Fruit fly (Drosophila melanogaster) whole organism, prepupa: ENCODE results near the gene CG8236.

Source experiments
- Blimp-1 ChIP-seq: fragments of 200-800 bp; sonication (Bioruptor generic); optimal IDR thresholded peaks from 3 replicates; lab custom pipeline; 2017; ENCODE audit warnings: missing biosample characterization, missing genetic modification characterization, mild to moderate bottlenecking, moderate library complexity, missing genetic modification reagents
- CG10631 ChIP-seq: fragments of 200-800 bp; sonication (Bioruptor generic); optimal IDR thresholded peaks from 2 replicates; lab custom pipeline; 2016; ENCODE audit warnings: missing biosample characterization, missing genetic modification characterization
- CG10669 ChIP-seq: fragments of 200-800 bp; sonication (Bioruptor generic); optimal IDR thresholded peaks from 3 replicates; lab custom pipeline; 2018; ENCODE audit warnings: missing biosample characterization, mild to moderate bottlenecking, missing genetic modification characterization, moderate library complexity
- CG11294 ChIP-seq: fragments of 200-800 bp; sonication (Bioruptor generic); IDR thresholded peaks from 2 replicates; pipeline ENCODE4 v1.3.6; 2022; ENCODE audit warnings: missing biosample characterization, missing genetic modification characterization
- CG11762 ChIP-seq: fragments of 200-800 bp; sonication (Bioruptor generic); optimal IDR thresholded peaks from 3 replicates; lab custom pipeline; 2016; ENCODE audit warnings: missing biosample characterization, missing genetic modification characterization; ENCODE audit not compliant: insufficient read depth
- CG11902 ChIP-seq: fragments of 200-800 bp; sonication (Bioruptor generic); optimal IDR thresholded peaks from 3 replicates; lab custom pipeline; 2016; ENCODE audit warnings: missing biosample characterization, missing genetic modification characterization
- CG1621 ChIP-seq: fragments of 200-800 bp; sonication (Bioruptor generic); optimal IDR thresholded peaks from 3 replicates; lab custom pipeline; 2018; ENCODE audit warnings: missing biosample characterization, mild to moderate bottlenecking, missing genetic modification characterization
- CG16779 ChIP-seq: fragments of 200-800 bp; sonication (Bioruptor generic); optimal IDR thresholded peaks from 3 replicates; lab custom pipeline; 2017; ENCODE audit warnings: missing biosample characterization, mild to moderate bottlenecking, missing genetic modification characterization
- CG3032 ChIP-seq: fragments of 200-800 bp; optimal IDR thresholded peaks from 2 replicates; lab custom pipeline; 2019; ENCODE audit warnings: missing biosample characterization, mild to moderate bottlenecking, missing genetic modification characterization, moderate library complexity
- CG34406 ChIP-seq: fragments of 200-800 bp; sonication (Bioruptor generic); optimal IDR thresholded peaks from 3 replicates; lab custom pipeline; 2016; ENCODE audit warnings: missing biosample characterization, missing genetic modification characterization
- CG3919 ChIP-seq: fragments of 200-800 bp; sonication (Bioruptor generic); optimal IDR thresholded peaks from 3 replicates; lab custom pipeline; 2016; ENCODE audit warnings: missing biosample characterization, missing genetic modification characterization
- CG4318 ChIP-seq: fragments of 200-800 bp; sonication (Bioruptor generic); optimal IDR thresholded peaks from 3 replicates; lab custom pipeline; 2017; ENCODE audit warnings: missing biosample characterization, mild to moderate bottlenecking, missing genetic modification characterization
- CG6163 ChIP-seq: fragments of 200-800 bp; sonication (Bioruptor generic); IDR thresholded peaks from 3 replicates; pipeline ENCODE4 v1.3.6; 2022; ENCODE audit warnings: missing biosample characterization, missing genetic modification characterization
- CG6792 ChIP-seq: fragments of 200-800 bp; sonication (Bioruptor generic); optimal IDR thresholded peaks from 3 replicates; lab custom pipeline; 2016; ENCODE audit warnings: missing biosample characterization, missing genetic modification characterization
- CG6808 ChIP-seq: fragments of 200-800 bp; sonication (Bioruptor generic); optimal IDR thresholded peaks from 3 replicates; lab custom pipeline; 2017; ENCODE audit warnings: missing biosample characterization, missing genetic modification characterization, mild to moderate bottlenecking, moderate library complexity, missing genetic modification reagents
- CG8119 ChIP-seq: fragments of 200-800 bp; sonication (Bioruptor generic); IDR thresholded peaks from 3 replicates; pipeline ENCODE4 v1.3.6; 2022; ENCODE audit warnings: missing biosample characterization, missing genetic modification characterization
- CG8319 ChIP-seq: fragments of 200-800 bp; sonication (Bioruptor generic); optimal IDR thresholded peaks from 3 replicates; lab custom pipeline; 2016; ENCODE audit warnings: missing biosample characterization, missing genetic modification characterization
- CG8632 ChIP-seq: fragments of 200-800 bp; sonication (Bioruptor generic); optimal IDR thresholded peaks from 3 replicates; lab custom pipeline; 2016; ENCODE audit warnings: missing biosample characterization, missing genetic modification characterization
- CG9139 ChIP-seq: fragments of 200-800 bp; sonication (Bioruptor generic); optimal IDR thresholded peaks from 3 replicates; lab custom pipeline; 2017; ENCODE audit warnings: missing biosample characterization, mild to moderate bottlenecking, missing genetic modification characterization
- Eip75B ChIP-seq: fragments of 200-800 bp; sonication (Bioruptor generic); optimal IDR thresholded peaks from 3 replicates; lab custom pipeline; 2016; ENCODE audit warnings: missing biosample characterization, missing genetic modification characterization
- Eip78C ChIP-seq: fragments of 200-800 bp; sonication (Bioruptor generic); peaks from one replicate; lab custom pipeline; 2016; ENCODE audit warnings: missing biosample characterization, missing genetic modification characterization
- Eip93F ChIP-seq: fragments of 200-800 bp; sonication (Bioruptor generic); optimal IDR thresholded peaks from 2 replicates; lab custom pipeline; 2016; ENCODE audit warnings: missing biosample characterization, mild to moderate bottlenecking, missing genetic modification characterization
- Ets21C ChIP-seq: fragments of 200-800 bp; sonication (Bioruptor generic); optimal IDR thresholded peaks from 3 replicates; lab custom pipeline; 2016; ENCODE audit warnings: missing biosample characterization, missing genetic modification characterization
- Ets96B ChIP-seq: fragments of 200-800 bp; optimal IDR thresholded peaks from 2 replicates; lab custom pipeline; 2019; ENCODE audit warnings: missing biosample characterization, mild to moderate bottlenecking, missing genetic modification characterization, moderate library complexity
- Hr38 ChIP-seq: sonication (Bioruptor generic); optimal IDR thresholded peaks from 2 replicates; lab custom pipeline; 2016; ENCODE audit warnings: missing biosample characterization, missing genetic modification characterization
- Hr39 ChIP-seq: fragments of 200-800 bp; sonication (Bioruptor generic); optimal IDR thresholded peaks from 2 replicates; lab custom pipeline; 2016; ENCODE audit warnings: missing biosample characterization, missing genetic modification characterization
- Hr4 ChIP-seq: fragments of 200-800 bp; sonication (Bioruptor generic); optimal IDR thresholded peaks from 3 replicates; lab custom pipeline; 2016; ENCODE audit warnings: missing biosample characterization, missing genetic modification characterization
- Met ChIP-seq: fragments of 200-800 bp; sonication (Bioruptor generic); optimal IDR thresholded peaks from 3 replicates; lab custom pipeline; 2016; ENCODE audit warnings: missing biosample characterization, missing genetic modification characterization
- OdsH ChIP-seq: fragments of 200-800 bp; sonication (Bioruptor generic); optimal IDR thresholded peaks from 3 replicates; lab custom pipeline; 2016; ENCODE audit warnings: missing biosample characterization, missing genetic modification characterization
- Sox14 ChIP-seq: fragments of 200-800 bp; sonication (Bioruptor generic); optimal IDR thresholded peaks from 3 replicates; lab custom pipeline; 2016; ENCODE audit warnings: missing biosample characterization, missing genetic modification characterization
- Sox15 ChIP-seq: fragments of 200-800 bp; sonication (Bioruptor generic); optimal IDR thresholded peaks from 3 replicates; lab custom pipeline; 2016; ENCODE audit warnings: missing biosample characterization, missing genetic modification characterization
- achi ChIP-seq: fragments of 200-800 bp; sonication (Bioruptor generic); optimal IDR thresholded peaks from 3 replicates; lab custom pipeline; 2016; ENCODE audit warnings: missing biosample characterization, missing genetic modification characterization
- acj6 ChIP-seq: fragments of 200-800 bp; sonication (Bioruptor generic); optimal IDR thresholded peaks from 3 replicates; lab custom pipeline; 2016; ENCODE audit warnings: missing biosample characterization, missing genetic modification characterization
- cyc ChIP-seq: fragments of 200-800 bp; sonication (Bioruptor generic); optimal IDR thresholded peaks from 3 replicates; lab custom pipeline; 2016; ENCODE audit warnings: missing biosample characterization, missing genetic modification characterization
- dsx ChIP-seq: fragments of 200-800 bp; optimal IDR thresholded peaks from 3 replicates; lab custom pipeline; 2019; ENCODE audit warnings: missing biosample characterization, mild to moderate bottlenecking, missing genetic modification characterization, moderate library complexity; ENCODE audit not compliant: poor library complexity, severe bottlenecking
- eg ChIP-seq: fragments of 200-800 bp; sonication (Bioruptor generic); IDR thresholded peaks from 3 replicates; pipeline ENCODE4 v1.3.6; 2022; ENCODE audit warnings: missing biosample characterization, missing genetic modification characterization
- fd59A ChIP-seq: fragments of 200-800 bp; sonication (Bioruptor generic); optimal IDR thresholded peaks from 2 replicates; lab custom pipeline; 2017; ENCODE audit warnings: missing biosample characterization, mild to moderate bottlenecking, missing genetic modification characterization, missing genetic modification reagents
- fd85E ChIP-seq: fragments of 200-800 bp; sonication (Bioruptor generic); optimal IDR thresholded peaks from 3 replicates; lab custom pipeline; 2016; ENCODE audit warnings: missing biosample characterization, missing genetic modification characterization
- fkh ChIP-seq: fragments of 200-800 bp; sonication (Bioruptor generic); optimal IDR thresholded peaks from 3 replicates; lab custom pipeline; 2017; ENCODE audit warnings: missing biosample characterization, mild to moderate bottlenecking, missing genetic modification characterization, moderate library complexity
- lz ChIP-seq: fragments of 200-800 bp; sonication (Bioruptor generic); optimal IDR thresholded peaks from 3 replicates; lab custom pipeline; 2016; ENCODE audit warnings: missing biosample characterization, missing genetic modification characterization
- net ChIP-seq: fragments of 200-800 bp; sonication (Bioruptor generic); optimal IDR thresholded peaks from 3 replicates; lab custom pipeline; 2016; ENCODE audit warnings: missing biosample characterization, missing genetic modification characterization
- pdm3 ChIP-seq: fragments of 200-800 bp; sonication (Bioruptor generic); optimal IDR thresholded peaks from 3 replicates; lab custom pipeline; 2016; ENCODE audit warnings: missing biosample characterization, missing genetic modification characterization
- salr ChIP-seq, 2 experiments: fragments of 200-800 bp; sonication (Bioruptor generic); optimal IDR thresholded peaks; 3 replicates each; lab custom pipeline; 2016 to 2018; ENCODE audit warnings: missing biosample characterization in 2 of 2, missing genetic modification characterization in 2 of 2, mild to moderate bottlenecking in 1 of 2
- spab ChIP-seq: fragments of 200-800 bp; sonication (Bioruptor generic); optimal IDR thresholded peaks from 2 replicates; lab custom pipeline; 2017; ENCODE audit warnings: missing biosample characterization, mild to moderate bottlenecking, missing genetic modification characterization, missing genetic modification reagents
- ss ChIP-seq, 2 experiments: fragments of 200-800 bp; sonication (Bioruptor generic); optimal IDR thresholded peaks; 2 replicates in 1 of 2; 3 replicates in 1 of 2; lab custom pipeline; 2017 to 2018; ENCODE audit warnings: mild to moderate bottlenecking in 2 of 2, missing biosample characterization in 2 of 2, missing genetic modification characterization in 2 of 2, moderate library complexity in 1 of 2
- svp ChIP-seq: fragments of 200-800 bp; sonication (Bioruptor generic); peaks from one replicate; lab custom pipeline; 2016; ENCODE audit warnings: missing biosample characterization, missing genetic modification characterization
- topi ChIP-seq: fragments of 200-800 bp; sonication (Bioruptor generic); optimal IDR thresholded peaks from 3 replicates; lab custom pipeline; 2016; ENCODE audit warnings: missing biosample characterization, missing genetic modification characterization

CG8236 gene

DNA sequence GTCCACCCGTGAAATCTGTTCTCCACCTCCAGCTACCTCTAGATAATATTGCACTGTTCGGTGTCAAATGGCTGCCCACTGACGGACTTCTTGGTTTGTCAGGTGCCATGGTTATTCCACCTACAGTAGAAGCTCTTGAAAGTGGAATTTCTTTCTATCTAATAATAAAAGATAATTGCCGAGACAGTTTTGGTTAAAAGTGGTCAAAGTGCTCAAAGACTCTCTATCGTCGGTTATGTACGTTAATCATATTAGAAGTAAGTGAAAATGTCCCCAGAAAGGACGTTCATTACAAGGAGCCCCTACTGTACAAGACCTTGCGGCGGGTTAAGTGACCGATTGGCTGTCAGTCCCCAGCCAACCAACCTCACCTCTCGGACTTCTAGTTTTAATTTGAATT is 25.0 kb upstream of the CG8236 start (continued):
- peak; percentile 70 for TF ChIP-seq CG6163 (GFP tag; lab: Robert Waterston, UW)
- TF ChIP-seq Sox15 (GFP tag; lab: Kevin White, UChicago) = peak; percentile 23
- peak; percentile 2 for TF ChIP-seq spab (GFP tag; lab: Kevin White, UChicago)
- peak; percentile 50 for TF ChIP-seq Hr4 (GFP tag; lab: Kevin White, UChicago)
- no peak for TF ChIP-seq Blimp-1 (GFP tag; lab: Kevin White, UChicago)
- no peak for TF ChIP-seq fkh (GFP tag; lab: Kevin White, UChicago)
- TF ChIP-seq CG6792 = peak; percentile 59
- TF ChIP-seq lz (GFP tag; lab: Kevin White, UChicago) = peak; percentile 51
- peak; percentile 30 for TF ChIP-seq Eip78C
- TF ChIP-seq fd59A = no peak
- TF ChIP-seq Eip93F (GFP tag; lab: Kevin White, UChicago) = no peak
- TF ChIP-seq CG11762 (GFP tag; lab: Kevin White, UChicago) = peak; percentile 2
- peak; percentile 50 for TF ChIP-seq pdm3 (GFP tag; lab: Kevin White, UChicago)
- TF ChIP-seq CG8319 (GFP tag; lab: Kevin White, UChicago) = no peak
- TF ChIP-seq Hr39 (GFP tag; lab: Kevin White, UChicago) = peak; percentile 71
- no peak for TF ChIP-seq CG9139 (GFP tag; lab: Kevin White, UChicago)
- peak; percentile 20 for TF ChIP-seq Ets96B (tag; lab: Kevin White, UChicago)
- TF ChIP-seq Eip75B (GFP tag; lab: Kevin White, UChicago) = peak; percentile 43

- TF ChIP-seq CG10631 (GFP tag; lab: Kevin White, UChicago) (peak; percentile 77), ss (GFP tag; optimal IDR thresholded peaks at IDR 0.05; lab: Kevin White, UChicago) (peak; percentile 40 to 82), Hr39 (GFP tag; lab: Kevin White, UChicago) (peak; percentile 68), Eip75B (GFP tag; lab: Kevin White, UChicago) (peak; percentile 82), cyc (GFP tag; lab: Kevin White, UChicago) (peak; percentile 79), CG3032 (peak; percentile 74), Hr38 (GFP tag; lab: Kevin White, UChicago) (no peak), fkh (GFP tag; lab: Kevin White, UChicago) (no peak), CG6163 (GFP tag; lab: Robert Waterston, UW) (peak; percentile 85), CG8632 (GFP tag; lab: Kevin White, UChicago) (peak; percentile 79), svp (GFP tag; lab: Kevin White, UChicago) (peak; percentile 93), Hr4 (GFP tag; lab: Kevin White, UChicago) (peak; percentile 88), CG6792 (peak; percentile 79), CG11294 (GFP tag; lab: Robert Waterston, UW) (peak; percentile 59), Met (GFP tag; lab: Kevin White, UChicago) (peak; percentile 89), eg (GFP tag; lab: Robert Waterston, UW) (peak; percentile 88), Ets21C (peak; percentile 46), salr (GFP tag; optimal IDR thresholded peaks at IDR 0.05; lab: Kevin White, UChicago) (peak; percentile 36 to 73), CG9139 (GFP tag; lab: Kevin White, UChicago) (peak; percentile 56), CG11902 (GFP tag; lab: Kevin White, UChicago) (peak; percentile 64), CG10669 (peak; percentile 79), Eip78C (peak; percentile 96), fd85E (GFP tag; lab: Kevin White, UChicago) (peak; percentile 51), achi (peak; percentile 84), net (GFP tag; lab: Kevin White, UChicago) (peak; percentile 85), Sox14 (peak; percentile 62), CG11762 (GFP tag; lab: Kevin White, UChicago) (peak; percentile 71), CG4318 (GFP tag; lab: Kevin White, UChicago) (peak; percentile 58), CG34406 (GFP tag; lab: Kevin White, UChicago) (peak; percentile 88), pdm3 (GFP tag; lab: Kevin White, UChicago) (peak; percentile 83), Sox15 (GFP tag; lab: Kevin White, UChicago) (peak; percentile 68), CG1621 (tag; lab: Kevin White, UChicago) (peak; percentile 59), Blimp-1 (GFP tag; lab: Kevin White, UChicago) (peak; percentile 26), topi (peak; percentile 85), OdsH (GFP tag; lab: Kevin White, UChicago) (peak; percentile 84), CG3919 (GFP tag; lab: Kevin White, UChicago) (peak; percentile 86), dsx (peak; percentile 75), CG16779 (tag; lab: Kevin White, UChicago) (peak; percentile 24), CG6808 (GFP tag; lab: Kevin White, UChicago) (peak; percentile 69), acj6 (GFP tag; lab: Kevin White, UChicago) (peak; percentile 88), CG8119 (peak; percentile 85), Eip93F (GFP tag; lab: Kevin White, UChicago) (no peak)
Measured at dm6 chr3R:8746354-8746753, 22.8 kb upstream of the CG8236 start.
